Worm (Caenorhabditis elegans): ENCODE measurements around the gene F49F1.17.

DNA sequence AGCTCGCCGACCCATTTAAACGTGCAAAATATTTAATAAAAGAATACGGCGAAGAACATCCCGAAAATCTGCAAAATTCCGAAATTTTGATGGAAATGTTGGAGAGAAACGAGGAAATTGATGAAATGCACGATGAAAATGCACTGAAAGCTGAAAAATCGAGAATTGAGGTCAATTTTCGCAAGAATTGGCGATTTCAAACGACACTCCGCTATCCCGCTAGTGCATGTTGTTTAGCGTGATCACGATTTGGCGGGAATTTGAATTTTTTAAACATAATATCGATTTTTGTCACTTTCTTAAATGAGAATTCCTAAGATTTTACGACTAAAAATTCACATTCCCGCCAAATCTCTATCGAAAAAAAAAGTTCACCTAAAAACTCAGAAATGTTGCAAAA is 41.9 kb upstream of the F49F1.17 start:
- TF ChIP-seq mdl-1 (tag; optimal IDR thresholded peaks at IDR 0.05) (no peak), lin-13 (GFP tag; optimal IDR thresholded peaks at IDR 0.05) (no peak), fos-1 (tag; optimal IDR thresholded peaks at IDR 0.05) (no peak)
